Fruit fly (Drosophila melanogaster) whole organism, prepupa: ENCODE results near the gene Act88F.

Source experiments
- CG15336 ChIP-seq: fragments of 200-800 bp; sonication (Bioruptor generic); IDR thresholded peaks from 2 replicates; pipeline ENCODE4 v1.3.6; 2022; ENCODE audit warnings: missing biosample characterization, missing genetic modification characterization
- CG1621 ChIP-seq: fragments of 200-800 bp; sonication (Bioruptor generic); optimal IDR thresholded peaks from 3 replicates; lab custom pipeline; 2018; ENCODE audit warnings: missing biosample characterization, mild to moderate bottlenecking, missing genetic modification characterization
- CG6854 ChIP-seq: fragments of 200-800 bp; sonication (Bioruptor generic); optimal IDR thresholded peaks from 2 replicates; lab custom pipeline; 2017; ENCODE audit warnings: missing biosample characterization, mild to moderate bottlenecking, missing genetic modification characterization
- CG8119 ChIP-seq: fragments of 200-800 bp; sonication (Bioruptor generic); IDR thresholded peaks from 3 replicates; pipeline ENCODE4 v1.3.6; 2022; ENCODE audit warnings: missing biosample characterization, missing genetic modification characterization
- Eip75B ChIP-seq: fragments of 200-800 bp; sonication (Bioruptor generic); optimal IDR thresholded peaks from 3 replicates; lab custom pipeline; 2016; ENCODE audit warnings: missing biosample characterization, missing genetic modification characterization
- Eip78C ChIP-seq: fragments of 200-800 bp; sonication (Bioruptor generic); peaks from one replicate; lab custom pipeline; 2016; ENCODE audit warnings: missing biosample characterization, missing genetic modification characterization
- Ets96B ChIP-seq: fragments of 200-800 bp; optimal IDR thresholded peaks from 2 replicates; lab custom pipeline; 2019; ENCODE audit warnings: missing biosample characterization, mild to moderate bottlenecking, missing genetic modification characterization, moderate library complexity
- Hr39 ChIP-seq: fragments of 200-800 bp; sonication (Bioruptor generic); optimal IDR thresholded peaks from 2 replicates; lab custom pipeline; 2016; ENCODE audit warnings: missing biosample characterization, missing genetic modification characterization
- Hr4 ChIP-seq: fragments of 200-800 bp; sonication (Bioruptor generic); optimal IDR thresholded peaks from 3 replicates; lab custom pipeline; 2016; ENCODE audit warnings: missing biosample characterization, missing genetic modification characterization
- Sox102F ChIP-seq: fragments of 200-800 bp; sonication (Bioruptor generic); optimal IDR thresholded peaks from 2 replicates; lab custom pipeline; 2016; ENCODE audit warnings: missing biosample characterization, mild to moderate bottlenecking, missing genetic modification characterization
- dsx ChIP-seq: fragments of 200-800 bp; optimal IDR thresholded peaks from 3 replicates; lab custom pipeline; 2019; ENCODE audit warnings: missing biosample characterization, mild to moderate bottlenecking, missing genetic modification characterization, moderate library complexity; ENCODE audit not compliant: poor library complexity, severe bottlenecking
- esn ChIP-seq: fragments of 200-800 bp; sonication (Bioruptor generic); optimal IDR thresholded peaks from 2 replicates; lab custom pipeline; 2016; ENCODE audit warnings: missing biosample characterization, mild to moderate bottlenecking, missing genetic modification characterization, moderate library complexity
- vri ChIP-seq: fragments of 200-800 bp; sonication (Bioruptor generic); optimal IDR thresholded peaks from 3 replicates; lab custom pipeline; 2016; ENCODE audit warnings: missing biosample characterization, mild to moderate bottlenecking, missing genetic modification characterization

DNA sequence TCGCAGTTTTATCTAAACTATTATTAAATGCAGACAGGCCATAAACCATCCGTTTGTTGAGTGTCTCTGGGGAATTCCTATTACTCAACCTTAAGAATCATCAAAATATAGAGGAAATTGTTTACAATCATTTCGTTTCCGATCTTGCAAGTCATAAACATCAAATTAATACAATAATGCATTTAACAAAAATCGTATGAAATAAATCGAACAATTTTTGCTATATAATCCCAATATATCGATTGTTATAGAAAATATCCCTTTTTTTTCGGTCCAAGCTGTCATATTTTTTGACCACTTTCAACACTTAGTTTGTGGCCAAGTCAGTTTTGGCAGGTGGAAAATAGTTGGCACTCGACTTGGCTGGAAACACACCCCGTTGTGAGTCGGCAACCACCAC is 41.8 kb downstream of the Act88F start, which contains the start of gene B9d1:
- no peak for TF ChIP-seq CG1621 (tag; lab: Kevin White, UChicago)
- no peak for TF ChIP-seq Hr39 (GFP tag; lab: Kevin White, UChicago)
- TF ChIP-seq dsx (GFP tag; lab: Kevin White, UChicago) = no peak
- no peak for TF ChIP-seq vri
- TF ChIP-seq esn (GFP tag; lab: Kevin White, UChicago) = no peak
- TF ChIP-seq Sox102F = no peak
- TF ChIP-seq CG8119 (GFP tag; lab: Robert Waterston, UW) = no peak
- TF ChIP-seq CG6854 (GFP tag; lab: Kevin White, UChicago) = no peak
- no peak for TF ChIP-seq CG15336 (GFP tag; lab: Robert Waterston, UW)
- TF ChIP-seq Eip75B (GFP tag; lab: Kevin White, UChicago) = no peak
- TF ChIP-seq Eip78C (GFP tag; lab: Kevin White, UChicago) = no peak
- no peak for TF ChIP-seq Ets96B (tag; lab: Kevin White, UChicago)
- no peak for TF ChIP-seq Hr4 (GFP tag; lab: Kevin White, UChicago)
